Fruit fly (Drosophila melanogaster): Measurements from ENCODE around the gene Roc1b.

- no peak for TF ChIP-seq usp (GFP tag; optimal IDR thresholded peaks at IDR 0.05)
- no peak for TF ChIP-seq EcR (GFP tag; optimal IDR thresholded peaks at IDR 0.05)
- no peak for TF ChIP-seq Dll (optimal IDR thresholded peaks at IDR 0.05)
- TF ChIP-seq psq (optimal IDR thresholded peaks at IDR 0.05) = no peak
- TF ChIP-seq CG8478 (optimal IDR thresholded peaks at IDR 0.05) = no peak
- TF ChIP-seq pan (optimal IDR thresholded peaks at IDR 0.05) = no peak
Measured at dm6 chr3L:320798-321197, 37.0 kb upstream of the Roc1b start.

Measured in whole organism.